Worm (Caenorhabditis elegans): ENCODE measurements around the gene T08D2.8.
"Not testable (repeated sequence)": the region's sequence is repeated elsewhere in the genome, so short reads cannot be mapped to it uniquely, and the experiment has no call there.

The T08D2.8 gene

ce11 chrX:192534-192933 is at the start of gene T08D2.8:
TSS of gene T08D2.8 (plus strand) at chrX:192834.
- no peak for TF ChIP-seq mxl-2 (GFP tag; conservative IDR thresholded peaks at IDR 0.05)
- TF ChIP-seq ZK337.2 (GFP tag; IDR thresholded peaks at IDR 0.05) = no peak
- no peak for TF ChIP-seq Y5F2A.4 (GFP tag; optimal IDR thresholded peaks at IDR 0.05)
- no peak for TF ChIP-seq nhr-10 (tag; optimal IDR thresholded peaks at IDR 0.05)
- TF ChIP-seq tag-97 (GFP tag; IDR thresholded peaks at IDR 0.05) = no peak

- TF ChIP-seq sdz-12 (GFP tag; optimal IDR thresholded peaks at IDR 0.05) (no peak), unc-62 (GFP tag; optimal IDR thresholded peaks at IDR 0.05 in 1 of 2) (peak in 1 of 2 experiments; percentile 90), unc-62 (tag; optimal IDR thresholded peaks at IDR 0.05) (no peak), lin-29 (GFP tag; IDR thresholded peaks at IDR 0.05) (0 out of 2 replicates have a peak, but pooled peaks have one; percentile 52)
Observed at ce11 chrX:146832-147231, 45.8 kb upstream of the T08D2.8 start.

ce11 chrX:147824-148223 is 44.8 kb upstream of the T08D2.8 start, which contains the start of gene Y73B3A.11:
TSS of gene Y73B3A.11 (plus strand) at chrX:148124.
- TF ChIP-seq unc-62 (GFP tag; optimal IDR thresholded peaks at IDR 0.05 in 1 of 2) = peak in 1 of 2 experiments; percentile 47
- no peak for TF ChIP-seq unc-62 (tag; optimal IDR thresholded peaks at IDR 0.05)
- TF ChIP-seq nhr-6 (tag; optimal IDR thresholded peaks at IDR 0.05) = no peak
- no peak for TF ChIP-seq daf-8 (GFP tag; IDR thresholded peaks at IDR 0.05)
- TF ChIP-seq snpc-4 (tag; optimal IDR thresholded peaks at IDR 0.05) = no peak

- 0 out of 2 replicates have a peak, but pooled peaks have one; percentile 18 for TF ChIP-seq dmd-9 (GFP tag; IDR thresholded peaks at IDR 0.05)
Observed at ce11 chrX:161592-161991, 31.0 kb upstream of the T08D2.8 start.

ce11 chrX:163034-163433 is 29.6 kb upstream of the T08D2.8 start, which contains the start of gene tmed-12:
TSS of gene tmed-12 (minus strand) at chrX:163134.
- TF ChIP-seq unc-62 (GFP tag; optimal IDR thresholded peaks at IDR 0.05 in 1 of 2) = peak in 1 of 2 experiments; percentile 27
- TF ChIP-seq unc-62 (tag; optimal IDR thresholded peaks at IDR 0.05) = not testable (repeated sequence)

- no peak for TF ChIP-seq Y105C5A.15 (GFP tag; IDR thresholded peaks at IDR 0.05)
- TF ChIP-seq hif-1 (tag; optimal IDR thresholded peaks at IDR 0.05) = no peak
- TF ChIP-seq pha-4 (GFP tag; IDR thresholded peaks at IDR 0.05) = no peak
- no peak for TF ChIP-seq pha-4 (tag; optimal IDR thresholded peaks at IDR 0.05)
- TF ChIP-seq rbr-2 (tag; optimal IDR thresholded peaks at IDR 0.05) = no peak
- no peak for TF ChIP-seq unc-62 (GFP tag; optimal IDR thresholded peaks at IDR 0.05 in 1 of 2)
- TF ChIP-seq unc-62 (tag; optimal IDR thresholded peaks at IDR 0.05) = no peak
- TF ChIP-seq dmd-9 (GFP tag; IDR thresholded peaks at IDR 0.05) = no peak
- TF ChIP-seq F10B5.3 (tag; optimal IDR thresholded peaks at IDR 0.05) = no peak
Observed at ce11 chrX:177075-177474, 15.6 kb upstream of the T08D2.8 start, which contains the start of the genes T08D2.5 and T08D2.4. TSS of gene T08D2.5 (plus strand) at chrX:177375. TSS of gene T08D2.4 (plus strand) at chrX:177396.

ce11 chrX:182119-182741 is 10.4 kb upstream of the T08D2.8 start, which contains the start of the genes T08D2.6 and chkr-1:
TSS of gene T08D2.6 (minus strand) at chrX:182169.
TSS of gene chkr-1 (plus strand) at chrX:182691.
- not testable (repeated sequence) for TF ChIP-seq hlh-11 (tag; optimal IDR thresholded peaks at IDR 0.05); dmd-6 (GFP tag; IDR thresholded peaks at IDR 0.05); lin-39 (tag; optimal IDR thresholded peaks at IDR 0.05)

ce11 chrX:196403-196802 is 3.8 kb downstream of the T08D2.8 start:
- TF ChIP-seq set-16 (GFP tag; IDR thresholded peaks at IDR 0.05) (peak; percentile 95), rbr-2 (tag; optimal IDR thresholded peaks at IDR 0.05) (no peak)

ce11 chrX:209695-210094 is 17.1 kb downstream of the T08D2.8 start, which contains the start of gene Y73B3B.3:
TSS of gene Y73B3B.3 (plus strand) at chrX:209995.
- peak in 1 of 2 experiments; percentile 5 for TF ChIP-seq unc-62 (GFP tag; optimal IDR thresholded peaks at IDR 0.05 in 1 of 2)
- not testable (repeated sequence) for TF ChIP-seq unc-62 (tag; optimal IDR thresholded peaks at IDR 0.05)

Data from whole organism, L4 larva.